Worm (Caenorhabditis elegans): ENCODE measurements around the gene col-148.

DNA sequence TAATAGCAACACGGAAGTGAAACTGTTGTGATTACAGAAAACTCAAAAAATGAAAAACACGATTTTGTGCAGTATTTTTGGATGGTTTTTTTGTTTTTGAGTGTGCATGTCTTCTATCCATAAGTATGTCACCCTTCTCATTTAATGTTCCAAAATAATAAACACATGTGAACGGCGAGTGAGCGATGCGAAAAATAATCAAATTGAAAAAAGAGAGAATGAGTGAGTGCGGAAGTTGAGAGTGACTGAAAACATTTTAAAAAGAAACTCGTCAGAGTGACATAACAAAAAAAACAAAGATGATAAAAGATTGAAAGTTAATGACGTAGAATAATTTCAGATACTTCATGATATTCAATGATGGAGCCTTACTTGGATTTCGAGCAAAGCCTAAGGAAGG, 8.0 kb downstream of the col-148 start:
- TF ChIP-seq ama-1 (optimal IDR thresholded peaks at IDR 0.05) = no peak
- no peak for TF ChIP-seq ceh-36 (tag; optimal IDR thresholded peaks at IDR 0.05)
- TF ChIP-seq tbx-11 (GFP tag; IDR thresholded peaks at IDR 0.05) = no peak
- TF ChIP-seq hmbx-1 (tag; optimal IDR thresholded peaks at IDR 0.05) = no peak
- TF ChIP-seq tra-4 (tag; optimal IDR thresholded peaks at IDR 0.05) = no peak
- no peak for TF ChIP-seq ceh-13 (GFP tag; optimal IDR thresholded peaks at IDR 0.05)
- no peak for TF ChIP-seq hnd-1 (tag; optimal IDR thresholded peaks at IDR 0.05)
- no peak for TF ChIP-seq flt-1 (GFP tag; IDR thresholded peaks at IDR 0.05)
